Worm (Caenorhabditis elegans): Measurements from ENCODE around the gene cct-4.

Gene cct-4

DNA sequence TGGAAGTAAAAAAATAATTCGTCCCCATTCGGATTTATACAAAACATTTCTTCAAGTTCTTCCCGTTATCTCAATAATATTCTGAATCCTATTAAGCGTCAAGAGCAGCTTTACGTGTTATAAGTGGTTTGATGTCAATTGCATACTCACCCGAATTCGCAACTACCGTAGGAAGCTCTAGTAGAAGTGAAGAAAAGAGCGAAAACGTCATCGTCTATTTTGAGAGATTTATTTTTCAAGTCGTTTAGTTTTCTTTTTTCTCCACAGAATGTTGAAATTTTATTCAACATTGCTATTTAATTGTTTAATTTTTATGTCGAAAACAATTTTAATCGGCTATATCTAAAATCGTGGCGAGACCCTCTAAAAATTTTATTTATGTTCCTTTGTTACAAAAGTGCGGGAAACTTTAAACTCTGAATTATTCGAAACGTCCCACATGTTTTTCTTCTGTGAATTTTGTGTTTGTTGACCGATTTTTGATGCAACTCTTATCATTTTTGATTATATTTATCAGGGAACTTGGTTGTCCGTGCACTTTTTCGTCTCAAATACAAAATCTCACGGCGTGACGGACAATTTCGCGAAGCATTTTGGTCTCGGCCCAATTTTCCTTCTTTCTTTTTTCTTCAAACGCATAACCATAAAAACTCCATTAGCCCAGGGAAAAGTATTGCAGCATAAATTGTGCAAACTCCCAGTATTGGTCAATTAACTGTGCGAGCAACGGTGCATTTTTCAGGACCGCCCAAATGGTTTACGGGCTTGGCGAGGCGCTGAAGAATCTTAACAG, 13.4 kb upstream of the cct-4 start, which contains the start of gene tdc-1 (continued):
- TF ChIP-seq sptf-2 (GFP tag; optimal IDR thresholded peaks at IDR 0.05) (no peak), mxl-1 (tag; optimal IDR thresholded peaks at IDR 0.05) (no peak), mes-4 (tag; optimal IDR thresholded peaks at IDR 0.05) (no peak), lsl-1 (GFP tag; optimal IDR thresholded peaks at IDR 0.05) (peak; percentile 90), dox-1 (GFP tag; IDR thresholded peaks at IDR 0.05) (peak; percentile 7; the same call in 1 of the 2 replicates), lsy-27 (tag; optimal IDR thresholded peaks at IDR 0.05; ENCODE audit: borderline replicate concordance, insufficient read depth) (no peak), Y95B8A.8 (GFP tag; IDR thresholded peaks at IDR 0.05) (no peak), B0261.1 (tag; optimal IDR thresholded peaks at IDR 0.05) (no peak), dpff-1 (tag; optimal IDR thresholded peaks at IDR 0.05) (no peak), ccch-3 (GFP tag; optimal IDR thresholded peaks at IDR 0.05) (no peak), efl-1 (GFP tag; optimal IDR thresholded peaks at IDR 0.05) (peak; percentile 82), him-1 (tag; optimal IDR thresholded peaks at IDR 0.05) (peak; percentile 31), F39B2.1 (GFP tag; IDR thresholded peaks at IDR 0.05) (no peak), ceh-100 (GFP tag; IDR thresholded peaks at IDR 0.05) (no peak), attf-5 (GFP tag; optimal IDR thresholded peaks at IDR 0.05) (no peak), nhr-90 (tag; optimal IDR thresholded peaks at IDR 0.05) (no peak), somi-1 (GFP tag; optimal IDR thresholded peaks at IDR 0.05) (no peak), madf-6 (GFP tag; IDR thresholded peaks at IDR 0.05) (peak; percentile 93), hlh-26 (GFP tag; conservative IDR thresholded peaks at IDR 0.05) (no peak), ekl-4 (GFP tag; IDR thresholded peaks at IDR 0.05) (no peak), repo-1 (tag; optimal IDR thresholded peaks at IDR 0.05) (no peak), let-607 (tag; optimal IDR thresholded peaks at IDR 0.05) (no peak), attf-3 (GFP tag; conservative IDR thresholded peaks at IDR 0.05) (no peak), zim-3 (tag; optimal IDR thresholded peaks at IDR 0.05) (no peak), snpc-3.4 (tag; optimal IDR thresholded peaks at IDR 0.05) (no peak), ztf-25 (GFP tag; IDR thresholded peaks at IDR 0.05) (no peak), fkh-3 (tag; optimal IDR thresholded peaks at IDR 0.05) (no peak), lin-54 (GFP tag; optimal IDR thresholded peaks at IDR 0.05) (peak; percentile 59), xnd-1 (tag; optimal IDR thresholded peaks at IDR 0.05) (peak; percentile 88), egl-18 (GFP tag; IDR thresholded peaks at IDR 0.05) (no peak), mcd-1 (GFP tag; IDR thresholded peaks at IDR 0.05) (no peak), B0019.2 (GFP tag; conservative IDR thresholded peaks at IDR 0.05) (no peak), T26A5.8 (tag; optimal IDR thresholded peaks at IDR 0.05) (no peak), lin-40 (tag; optimal IDR thresholded peaks at IDR 0.05) (no peak)

DNA sequence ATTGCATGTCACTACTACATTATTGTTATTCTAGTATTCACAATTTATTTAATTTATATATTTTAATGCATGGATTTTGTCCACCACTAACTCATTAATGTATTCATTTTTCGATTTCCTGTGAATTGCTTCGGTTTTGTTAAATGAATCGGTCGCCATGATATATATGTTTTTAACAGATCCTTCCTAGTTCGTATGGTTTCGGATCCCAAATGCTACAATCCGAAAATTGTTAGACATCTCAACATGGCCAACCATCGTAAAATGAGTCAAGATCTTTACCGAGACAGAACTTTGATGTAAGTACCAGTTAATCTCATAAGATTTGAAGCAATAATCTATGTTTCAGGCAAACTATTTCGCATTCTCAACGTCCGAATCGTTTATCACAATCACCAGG, 10.4 kb upstream of the cct-4 start:
- TF ChIP-seq lir-1 (GFP tag; conservative IDR thresholded peaks at IDR 0.05) (no peak), pha-4 (tag; optimal IDR thresholded peaks at IDR 0.05) (no peak), egrh-3 (GFP tag; IDR thresholded peaks at IDR 0.05) (no peak), ccch-3 (GFP tag; optimal IDR thresholded peaks at IDR 0.05) (no peak), cebp-2 (GFP tag; IDR thresholded peaks at IDR 0.05) (no peak), lsy-27 (tag; optimal IDR thresholded peaks at IDR 0.05; ENCODE audit: borderline replicate concordance, insufficient read depth) (no peak), xnd-1 (tag; optimal IDR thresholded peaks at IDR 0.05) (peak; percentile 44), F49E8.2 (tag; optimal IDR thresholded peaks at IDR 0.05; ENCODE audit: insufficient read depth) (peak; percentile 64), die-1 (tag; optimal IDR thresholded peaks at IDR 0.05) (no peak), hmg-20 (GFP tag; IDR thresholded peaks at IDR 0.05) (no peak), somi-1 (GFP tag; optimal IDR thresholded peaks at IDR 0.05) (no peak), attf-3 (GFP tag; conservative IDR thresholded peaks at IDR 0.05) (no peak), ama-1 (optimal IDR thresholded peaks at IDR 0.05) (no peak), ama-1 (GFP tag; optimal IDR thresholded peaks at IDR 0.05) (peak in 1 of 2 experiments; percentile 2), F10E7.11 (tag; optimal IDR thresholded peaks at IDR 0.05) (no peak), Y67H2A.10 (GFP tag; conservative IDR thresholded peaks at IDR 0.05) (no peak), egl-18 (GFP tag; IDR thresholded peaks at IDR 0.05) (no peak), Y53F4B.3 (GFP tag; IDR thresholded peaks at IDR 0.05) (no peak), sptf-2 (GFP tag; optimal IDR thresholded peaks at IDR 0.05) (no peak), T07F8.4 (tag; optimal IDR thresholded peaks at IDR 0.05) (no peak), rcor-1 (GFP tag; IDR thresholded peaks at IDR 0.05) (peak; percentile 20; the same call in 1 of the 2 replicates)

Measured in whole organism, young adult.